Worm (Caenorhabditis elegans): ENCODE data around the gene str-145.

ce11 chrV:8130812-8131211 lies 32.7 kb upstream of the str-145 start:
- TF ChIP-seq jun-1 (tag; optimal IDR thresholded peaks at IDR 0.05) (no peak), egl-27 (tag; optimal IDR thresholded peaks at IDR 0.05) (no peak), snpc-4 (tag; optimal IDR thresholded peaks at IDR 0.05) (no peak), nhr-90 (tag; optimal IDR thresholded peaks at IDR 0.05; ENCODE audit: poor library complexity) (no peak), lin-15B (tag; optimal IDR thresholded peaks at IDR 0.05) (no peak), nhr-11 (tag; optimal IDR thresholded peaks at IDR 0.05) (no peak), nhr-77 (tag; optimal IDR thresholded peaks at IDR 0.05) (no peak), lin-35 (GFP tag; optimal IDR thresholded peaks at IDR 0.05) (no peak), ztf-4 (tag; optimal IDR thresholded peaks at IDR 0.05) (no peak), pqm-1 (tag; optimal IDR thresholded peaks at IDR 0.05) (no peak), ama-1 (optimal IDR thresholded peaks at IDR 0.05) (no peak), nhr-71 (tag; optimal IDR thresholded peaks at IDR 0.05) (no peak), aha-1 (tag; optimal IDR thresholded peaks at IDR 0.05) (no peak), ces-1 (GFP tag; optimal IDR thresholded peaks at IDR 0.05) (no peak)
